Fruit fly (Drosophila melanogaster): ENCODE data around the gene CG8064.

DNA sequence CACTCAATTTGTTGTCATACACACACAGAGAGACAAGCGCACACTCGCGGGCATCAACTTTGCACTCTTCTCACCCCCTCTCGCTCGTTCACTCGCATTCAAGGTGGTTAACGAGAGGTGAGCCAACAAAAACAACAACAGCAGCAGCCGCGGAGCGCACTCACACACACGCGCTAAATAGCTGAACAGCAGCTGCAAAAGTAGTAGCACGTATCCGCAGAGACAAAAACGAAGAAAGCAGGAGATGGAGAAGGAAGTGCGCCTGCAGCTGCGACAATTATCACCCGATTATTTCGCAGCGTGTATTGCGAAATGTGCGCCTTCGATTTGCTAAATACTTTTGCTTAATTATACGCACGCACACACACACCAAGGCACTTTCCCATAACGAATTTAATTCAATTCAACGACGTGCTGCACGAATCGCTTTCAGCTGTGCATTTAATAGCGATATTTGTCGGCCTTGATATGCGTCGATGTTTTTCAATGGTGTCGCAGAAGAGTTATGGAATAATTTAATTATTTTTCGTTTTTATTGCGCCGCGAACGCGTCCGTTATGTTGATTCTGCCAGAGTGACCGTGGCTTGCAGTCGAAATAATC is 14.9 kb downstream of the CG8064 start:
- no peak for TF ChIP-seq h (optimal IDR thresholded peaks at IDR 0.05)
- TF ChIP-seq ttk (optimal IDR thresholded peaks at IDR 0.05): no peak
- no peak for TF ChIP-seq insv (optimal IDR thresholded peaks at IDR 0.05)
- no peak for TF ChIP-seq psq (optimal IDR thresholded peaks at IDR 0.05)
- TF ChIP-seq Sin3A (optimal IDR thresholded peaks at IDR 0.05): no peak
- no peak for TF ChIP-seq Myc (optimal IDR thresholded peaks at IDR 0.05)

Data from Kc167 (cell line).